Fruit fly (Drosophila melanogaster) whole organism, prepupa: Measurements from ENCODE around the gene CG32554.

ENCODE experiments used
- CG10631 ChIP-seq: fragments of 200-800 bp; sonication (Bioruptor generic); optimal IDR thresholded peaks from 2 replicates; lab custom pipeline; 2016; ENCODE audit warnings: missing biosample characterization, missing genetic modification characterization
- CG6276 ChIP-seq: fragments of 200-800 bp; sonication (Bioruptor generic); optimal IDR thresholded peaks from 2 replicates; lab custom pipeline; 2017; ENCODE audit warnings: missing biosample characterization, mild to moderate bottlenecking, missing genetic modification characterization
- CG6854 ChIP-seq: fragments of 200-800 bp; sonication (Bioruptor generic); optimal IDR thresholded peaks from 2 replicates; lab custom pipeline; 2017; ENCODE audit warnings: missing biosample characterization, mild to moderate bottlenecking, missing genetic modification characterization
- CG9139 ChIP-seq: fragments of 200-800 bp; sonication (Bioruptor generic); optimal IDR thresholded peaks from 3 replicates; lab custom pipeline; 2017; ENCODE audit warnings: missing biosample characterization, mild to moderate bottlenecking, missing genetic modification characterization
- Eip93F ChIP-seq: fragments of 200-800 bp; sonication (Bioruptor generic); optimal IDR thresholded peaks from 2 replicates; lab custom pipeline; 2016; ENCODE audit warnings: missing biosample characterization, mild to moderate bottlenecking, missing genetic modification characterization
- Ets21C ChIP-seq: fragments of 200-800 bp; sonication (Bioruptor generic); optimal IDR thresholded peaks from 3 replicates; lab custom pipeline; 2016; ENCODE audit warnings: missing biosample characterization, missing genetic modification characterization
- fd59A ChIP-seq: fragments of 200-800 bp; sonication (Bioruptor generic); optimal IDR thresholded peaks from 2 replicates; lab custom pipeline; 2017; ENCODE audit warnings: missing biosample characterization, mild to moderate bottlenecking, missing genetic modification characterization, missing genetic modification reagents
- fd85E ChIP-seq: fragments of 200-800 bp; sonication (Bioruptor generic); optimal IDR thresholded peaks from 3 replicates; lab custom pipeline; 2016; ENCODE audit warnings: missing biosample characterization, missing genetic modification characterization

DNA sequence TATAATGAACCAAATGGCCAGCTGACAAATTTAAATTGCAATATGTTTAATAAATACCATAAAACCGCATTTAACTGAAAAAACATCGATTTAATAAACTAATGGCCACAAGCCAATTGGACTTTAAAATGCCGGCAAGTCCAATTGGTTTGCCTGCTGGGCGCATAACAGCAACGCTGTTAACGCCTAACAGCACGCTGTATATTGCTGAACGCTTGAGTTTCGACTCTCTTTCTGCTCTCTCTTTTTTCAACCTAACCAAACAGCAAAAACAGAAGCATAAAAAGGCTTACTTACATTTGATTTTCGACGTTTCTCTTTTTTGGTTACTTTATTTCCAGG lies 33.6 kb upstream of the CG32554 start:
- no peak for TF ChIP-seq Ets21C (GFP tag; lab: Kevin White, UChicago)
- no peak for TF ChIP-seq Eip93F (GFP tag; lab: Kevin White, UChicago)
- TF ChIP-seq CG9139 (GFP tag; lab: Kevin White, UChicago), result no peak
- TF ChIP-seq CG10631, result no peak
- TF ChIP-seq CG6854 (GFP tag; lab: Kevin White, UChicago), result no peak
- no peak for TF ChIP-seq CG6276
- no peak for TF ChIP-seq fd59A (GFP tag; lab: Kevin White, UChicago)
- TF ChIP-seq fd85E (GFP tag; lab: Kevin White, UChicago), result no peak
